Worm (Caenorhabditis elegans) whole organism, late embryonic: ENCODE results near the gene C35A5.10.

Source experiments
- C08G9.2 ChIP-seq: sonication (generic microtip); optimal IDR thresholded peaks from 2 replicates; lab custom pipeline; 2016; ENCODE audit warnings: mild to moderate bottlenecking, missing genetic modification characterization, moderate library complexity, missing compliant biosample characterization
- F13H6.1 ChIP-seq: sonication (generic microtip); optimal IDR thresholded peaks from 2 replicates; lab custom pipeline; 2016; ENCODE audit warnings: missing genetic modification characterization, missing compliant biosample characterization
- T23F11.4 ChIP-seq: fragments of 200-800 bp; sonication (Bioruptor generic); optimal IDR thresholded peaks from 2 replicates; lab custom pipeline; 2018; ENCODE audit warnings: mild to moderate bottlenecking, missing genetic modification characterization, missing compliant biosample characterization
- Y22D7AL.16 ChIP-seq: sonication (generic microtip); optimal IDR thresholded peaks from 2 replicates; lab custom pipeline; 2016; ENCODE audit warnings: missing genetic modification characterization, missing compliant biosample characterization
- ahr-1 ChIP-seq: sonication (generic microtip); optimal IDR thresholded peaks from 2 replicates; lab custom pipeline; 2016; ENCODE audit warnings: missing genetic modification characterization, missing compliant biosample characterization
- ceh-19 ChIP-seq: fragments of 200-800 bp; sonication (Bioruptor generic); optimal IDR thresholded peaks from 2 replicates; lab custom pipeline; 2018; ENCODE audit warnings: mild to moderate bottlenecking, missing genetic modification characterization, missing compliant biosample characterization
- ceh-22 ChIP-seq: sonication (generic microtip); optimal IDR thresholded peaks from 2 replicates; lab custom pipeline; 2017; ENCODE audit warnings: missing biosample characterization, missing genetic modification characterization
- ceh-24 ChIP-seq: sonication (generic microtip); optimal IDR thresholded peaks from 2 replicates; lab custom pipeline; 2016; ENCODE audit warnings: mild to moderate bottlenecking, missing genetic modification characterization, missing compliant biosample characterization
- ceh-30 ChIP-seq: fragments of 150-350 bp; optimal IDR thresholded peaks from 2 replicates; lab custom pipeline; 2014; ENCODE audit warnings: missing biosample characterization, missing genetic modification characterization
- ceh-34 ChIP-seq: sonication (generic microtip); optimal IDR thresholded peaks from 2 replicates; lab custom pipeline; 2016; ENCODE audit warnings: mild to moderate bottlenecking, missing genetic modification characterization, missing compliant biosample characterization
- ceh-48 ChIP-seq: sonication (generic microtip); optimal IDR thresholded peaks from 2 replicates; lab custom pipeline; 2016; ENCODE audit warnings: missing genetic modification characterization, inconsistent platforms, missing compliant biosample characterization
- ceh-9 ChIP-seq: sonication (generic microtip); optimal IDR thresholded peaks from 2 replicates; lab custom pipeline; 2016; ENCODE audit warnings: mild to moderate bottlenecking, missing genetic modification characterization, inconsistent platforms, missing compliant biosample characterization
- ets-4 ChIP-seq: sonication (generic microtip); optimal IDR thresholded peaks from 2 replicates; lab custom pipeline; 2016; ENCODE audit warnings: missing genetic modification characterization, missing compliant biosample characterization
- eyg-1 ChIP-seq: sonication (generic microtip); optimal IDR thresholded peaks from 2 replicates; lab custom pipeline; 2016; ENCODE audit warnings: missing genotype, missing genetic modification characterization, missing compliant biosample characterization
- fax-1 ChIP-seq: sonication (generic microtip); optimal IDR thresholded peaks from 2 replicates; lab custom pipeline; 2016; ENCODE audit warnings: missing genotype, missing genetic modification characterization, missing compliant biosample characterization
- gmeb-2 ChIP-seq: sonication (generic microtip); optimal IDR thresholded peaks from 2 replicates; lab custom pipeline; 2016; ENCODE audit warnings: missing genetic modification characterization, inconsistent platforms, missing compliant biosample characterization
- hlh-13 ChIP-seq: fragments of 200-800 bp; sonication (Bioruptor generic); optimal IDR thresholded peaks from 2 replicates; lab custom pipeline; 2018; ENCODE audit warnings: mild to moderate bottlenecking, missing genetic modification characterization, missing compliant biosample characterization
- hlh-15 ChIP-seq: sonication (generic microtip); optimal IDR thresholded peaks from 2 replicates; lab custom pipeline; 2016; ENCODE audit warnings: missing genetic modification characterization, missing compliant biosample characterization
- hlh-8 ChIP-seq: sonication (generic microtip); optimal IDR thresholded peaks from 2 replicates; lab custom pipeline; 2016; ENCODE audit warnings: missing genotype, missing genetic modification characterization, missing compliant biosample characterization
- lin-11 ChIP-seq: fragments of 200-800 bp; sonication (Bioruptor generic); optimal IDR thresholded peaks from 2 replicates; lab custom pipeline; 2018; ENCODE audit warnings: mild to moderate bottlenecking, missing genetic modification characterization, missing compliant biosample characterization
- madf-2 ChIP-seq: sonication (generic microtip); optimal IDR thresholded peaks from 2 replicates; lab custom pipeline; 2017; ENCODE audit warnings: missing genetic modification characterization, missing compliant biosample characterization
- mec-3 ChIP-seq: sonication (generic microtip); optimal IDR thresholded peaks from 2 replicates; lab custom pipeline; 2016; ENCODE audit warnings: borderline replicate concordance, missing genetic modification characterization, missing compliant biosample characterization
- nfya-1 ChIP-seq: sonication (generic microtip); optimal IDR thresholded peaks from 2 replicates; lab custom pipeline; 2017; ENCODE audit warnings: missing genetic modification characterization, mild to moderate bottlenecking, missing compliant biosample characterization, antibody characterized with exemption, moderate library complexity
- nhr-11 ChIP-seq: fragments of 150-350 bp; optimal IDR thresholded peaks from 2 replicates; lab custom pipeline; 2014; ENCODE audit warnings: missing biosample characterization, missing genetic modification characterization
- nhr-232 ChIP-seq: sonication (generic microtip); optimal IDR thresholded peaks from 2 replicates; lab custom pipeline; 2016; ENCODE audit warnings: missing genetic modification characterization, missing compliant biosample characterization
- npax-4 ChIP-seq: sonication (generic microtip); optimal IDR thresholded peaks from 2 replicates; lab custom pipeline; 2016; ENCODE audit warnings: missing genetic modification characterization, missing compliant biosample characterization
- pag-3 ChIP-seq: sonication (generic microtip); optimal IDR thresholded peaks from 2 replicates; lab custom pipeline; 2016; ENCODE audit warnings: missing compliant biosample characterization, missing genetic modification characterization, borderline replicate concordance
- pat-9 ChIP-seq: fragments of 200-800 bp; sonication (Bioruptor generic); optimal IDR thresholded peaks from 2 replicates; lab custom pipeline; 2018; ENCODE audit warnings: mild to moderate bottlenecking, missing genetic modification characterization, moderate library complexity, missing compliant biosample characterization
- pax-1 ChIP-seq: fragments of 150-350 bp; optimal IDR thresholded peaks from 2 replicates; lab custom pipeline; 2014; ENCODE audit warnings: missing biosample characterization, missing genetic modification characterization
- pha-2 ChIP-seq: sonication (generic microtip); optimal IDR thresholded peaks from 2 replicates; lab custom pipeline; 2017; ENCODE audit warnings: mild to moderate bottlenecking, missing genetic modification characterization, missing compliant biosample characterization
- pha-4 ChIP-seq: fragments of 150-350 bp; optimal IDR thresholded peaks from 2 replicates; lab custom pipeline; 2018; ENCODE audit warnings: missing biosample characterization, missing genetic modification reagents, missing genetic modification characterization
- rnt-1 ChIP-seq: sonication (generic microtip); optimal IDR thresholded peaks from 2 replicates; lab custom pipeline; 2016; ENCODE audit warnings: missing genetic modification characterization, missing compliant biosample characterization
- sox-4 ChIP-seq: sonication (generic microtip); optimal IDR thresholded peaks from 2 replicates; lab custom pipeline; 2017; ENCODE audit warnings: mild to moderate bottlenecking, missing genetic modification characterization, inconsistent platforms, missing compliant biosample characterization
- tbx-7 ChIP-seq: sonication (generic microtip); optimal IDR thresholded peaks from 2 replicates; lab custom pipeline; 2016; ENCODE audit warnings: missing genotype, missing genetic modification characterization, missing compliant biosample characterization
- ttx-3 ChIP-seq: sonication (generic microtip); optimal IDR thresholded peaks from 2 replicates; lab custom pipeline; 2016; ENCODE audit warnings: missing genetic modification reagents, missing genetic modification characterization, missing compliant biosample characterization
- ztf-16 ChIP-seq: sonication (generic microtip); optimal IDR thresholded peaks from 2 replicates; lab custom pipeline; 2017; ENCODE audit warnings: missing genetic modification characterization, missing compliant biosample characterization

C35A5.10 gene

ce11 chrV:10503893-10504292, at the start of gene C35A5.10:
Gene C35A5.10 (plus strand): TSS chrV:10504193.
- TF ChIP-seq gmeb-2 (tag; lab: Kevin White, UChicago) (no peak), ceh-48 (tag; lab: Kevin White, UChicago) (no peak), ceh-24 (tag; lab: Kevin White, UChicago) (no peak), ztf-16 (no peak), F13H6.1 (tag; lab: Kevin White, UChicago) (no peak), ceh-19 (GFP tag; lab: Kevin White, UChicago) (no peak), pha-4 (no peak), T23F11.4 (GFP tag; lab: Kevin White, UChicago) (no peak), nhr-11 (tag; lab: Kevin White, UChicago) (no peak), sox-4 (tag; lab: Kevin White, UChicago) (no peak), ceh-34 (tag; lab: Kevin White, UChicago) (no peak), pat-9 (tag; lab: Kevin White, UChicago) (no peak)

ce11 chrV:10457247-10457646, 46.7 kb upstream of the C35A5.10 start, which contains the start of gene F22E12.1:
Gene F22E12.1 (minus strand): TSS chrV:10457347.
- TF ChIP-seq ceh-30 (tag; lab: Kevin White, UChicago) (no peak), nfya-1 (no peak), fax-1 (tag; lab: Kevin White, UChicago) (no peak), ets-4 (tag; lab: Kevin White, UChicago) (no peak), gmeb-2 (tag; lab: Kevin White, UChicago) (no peak), hlh-15 (tag; lab: Kevin White, UChicago) (no peak), C08G9.2 (no peak), F13H6.1 (tag; lab: Kevin White, UChicago) (no peak)

- TF ChIP-seq C08G9.2: no peak
- TF ChIP-seq ceh-9 (tag; lab: Kevin White, UChicago): no peak
- no peak for TF ChIP-seq sox-4 (tag; lab: Kevin White, UChicago)
- no peak for TF ChIP-seq Y22D7AL.16 (tag; lab: Kevin White, UChicago)
- TF ChIP-seq rnt-1: no peak
- no peak for TF ChIP-seq pax-1 (tag; lab: Kevin White, UChicago)
- no peak for TF ChIP-seq tbx-7 (tag; lab: Kevin White, UChicago)
- TF ChIP-seq ceh-24 (tag; lab: Kevin White, UChicago): no peak
- TF ChIP-seq ceh-22 (tag; lab: Kevin White, UChicago): no peak
- no peak for TF ChIP-seq npax-4
- no peak for TF ChIP-seq nhr-11 (tag; lab: Kevin White, UChicago)
- TF ChIP-seq ttx-3: no peak
- TF ChIP-seq pag-3: no peak
- no peak for TF ChIP-seq eyg-1 (tag; lab: Kevin White, UChicago)
Measured at ce11 chrV:10460685-10461084, 43.3 kb upstream of the C35A5.10 start.

- TF ChIP-seq ztf-16 (no peak), pat-9 (tag; lab: Kevin White, UChicago) (no peak)
Measured at ce11 chrV:10462066-10462465, 41.9 kb upstream of the C35A5.10 start, which contains the start of gene chw-1. Gene chw-1 (plus strand): TSS chrV:10462282.

- no peak for TF ChIP-seq madf-2 (tag; lab: Kevin White, UChicago)
- no peak for TF ChIP-seq lin-11 (tag; lab: Kevin White, UChicago)
- TF ChIP-seq gmeb-2 (tag; lab: Kevin White, UChicago): no peak
- TF ChIP-seq nhr-232 (tag; lab: Kevin White, UChicago): no peak
- TF ChIP-seq pax-1 (tag; lab: Kevin White, UChicago): no peak
- TF ChIP-seq ceh-34 (tag; lab: Kevin White, UChicago): no peak
- no peak for TF ChIP-seq pha-2
- TF ChIP-seq ahr-1 (tag; lab: Kevin White, UChicago): no peak
- TF ChIP-seq hlh-8 (tag; lab: Kevin White, UChicago): no peak
- no peak for TF ChIP-seq ttx-3
- no peak for TF ChIP-seq hlh-13 (GFP tag; lab: Kevin White, UChicago)
- TF ChIP-seq mec-3 (tag; lab: Kevin White, UChicago): no peak
- TF ChIP-seq eyg-1 (tag; lab: Kevin White, UChicago): no peak
- TF ChIP-seq ceh-9 (tag; lab: Kevin White, UChicago): no peak
- TF ChIP-seq npax-4: no peak
- no peak for TF ChIP-seq pag-3
- no peak for TF ChIP-seq sox-4 (tag; lab: Kevin White, UChicago)
- TF ChIP-seq, all 69 proteins: peak for 0
Measured at ce11 chrV:10463276-10463675, 40.7 kb upstream of the C35A5.10 start, which contains the start of gene F22E12.3. Gene F22E12.3 (minus strand): TSS chrV:10463376.
